Worm (Caenorhabditis elegans) whole organism, L2 larva: ENCODE data around the gene Y22D7AL.9.

Source experiments
- ceh-82 ChIP-seq: fragments of 150-350 bp; optimal IDR thresholded peaks from 2 replicates; lab custom pipeline; 2014; ENCODE audit warnings: missing biosample characterization, missing genetic modification characterization
- egl-27 ChIP-seq: sonication (generic microtip); optimal IDR thresholded peaks from 3 replicates; lab custom pipeline; 2017; ENCODE audit warnings: missing biosample characterization, missing genetic modification reagents, missing genetic modification characterization
- lin-13 ChIP-seq: fragments of 150-350 bp; optimal IDR thresholded peaks from 2 replicates; lab custom pipeline; 2014; ENCODE audit warnings: missing biosample characterization, missing genetic modification reagents, missing genetic modification characterization
- nhr-12 ChIP-seq: fragments of 150-350 bp; optimal IDR thresholded peaks from 2 replicates; lab custom pipeline; 2014; ENCODE audit warnings: missing biosample characterization, missing genetic modification characterization
- nhr-21 ChIP-seq: fragments of 150-350 bp; optimal IDR thresholded peaks from 2 replicates; lab custom pipeline; 2014; ENCODE audit warnings: missing biosample characterization, missing genetic modification characterization
- nhr-237 ChIP-seq: fragments of 150-350 bp; optimal IDR thresholded peaks from 2 replicates; lab custom pipeline; 2014; ENCODE audit warnings: missing biosample characterization, missing genetic modification characterization
- nhr-77 ChIP-seq: fragments of 150-350 bp; optimal IDR thresholded peaks from 2 replicates; lab custom pipeline; 2014; ENCODE audit warnings: missing biosample characterization, missing genetic modification characterization
- snpc-4 ChIP-seq: fragments of 150-350 bp; optimal IDR thresholded peaks from 2 replicates; lab custom pipeline; 2014; ENCODE audit warnings: missing biosample characterization, missing genetic modification characterization
- unc-39 ChIP-seq: fragments of 150-350 bp; optimal IDR thresholded peaks from 2 replicates; lab custom pipeline; 2014; ENCODE audit warnings: missing biosample characterization, missing genetic modification characterization
- zag-1 ChIP-seq: fragments of 150-350 bp; optimal IDR thresholded peaks from 2 replicates; lab custom pipeline; 2014; ENCODE audit warnings: missing biosample characterization, missing genetic modification characterization

DNA sequence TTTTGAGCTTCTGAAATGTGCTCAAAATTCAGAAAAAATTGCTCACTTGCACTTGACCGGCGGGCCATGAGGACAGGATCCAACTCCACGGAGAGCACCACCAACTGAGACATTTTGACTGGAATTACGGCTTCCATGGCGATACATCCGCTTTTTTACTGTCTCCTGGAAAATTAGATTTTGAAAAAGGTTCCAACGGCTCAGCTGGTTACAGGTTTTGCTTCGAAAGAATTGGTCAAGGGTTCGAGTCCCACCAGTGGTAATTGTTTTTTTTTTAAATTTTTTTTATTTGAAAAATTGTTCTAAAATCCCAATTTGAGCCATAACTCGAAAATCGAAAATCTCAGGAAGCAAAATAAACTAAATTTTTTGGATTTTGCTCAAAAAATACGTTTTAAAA, 48.6 kb upstream of the Y22D7AL.9 start:
- no peak for TF ChIP-seq snpc-4 (tag; lab: Kevin White, UChicago)
- TF ChIP-seq zag-1 (tag; lab: Kevin White, UChicago): no peak
- TF ChIP-seq nhr-12: no peak
- no peak for TF ChIP-seq egl-27 (tag; lab: Kevin White, UChicago)
- TF ChIP-seq nhr-21 (tag; lab: Kevin White, UChicago): no peak
- TF ChIP-seq nhr-237: no peak
- no peak for TF ChIP-seq unc-39 (tag; lab: Kevin White, UChicago)
- TF ChIP-seq lin-13: no peak
- TF ChIP-seq nhr-77 (tag; lab: Kevin White, UChicago): no peak
- TF ChIP-seq ceh-82: no peak
